Fruit fly (Drosophila melanogaster): ENCODE results near the gene CG12535.

Gene CG12535

DNA sequence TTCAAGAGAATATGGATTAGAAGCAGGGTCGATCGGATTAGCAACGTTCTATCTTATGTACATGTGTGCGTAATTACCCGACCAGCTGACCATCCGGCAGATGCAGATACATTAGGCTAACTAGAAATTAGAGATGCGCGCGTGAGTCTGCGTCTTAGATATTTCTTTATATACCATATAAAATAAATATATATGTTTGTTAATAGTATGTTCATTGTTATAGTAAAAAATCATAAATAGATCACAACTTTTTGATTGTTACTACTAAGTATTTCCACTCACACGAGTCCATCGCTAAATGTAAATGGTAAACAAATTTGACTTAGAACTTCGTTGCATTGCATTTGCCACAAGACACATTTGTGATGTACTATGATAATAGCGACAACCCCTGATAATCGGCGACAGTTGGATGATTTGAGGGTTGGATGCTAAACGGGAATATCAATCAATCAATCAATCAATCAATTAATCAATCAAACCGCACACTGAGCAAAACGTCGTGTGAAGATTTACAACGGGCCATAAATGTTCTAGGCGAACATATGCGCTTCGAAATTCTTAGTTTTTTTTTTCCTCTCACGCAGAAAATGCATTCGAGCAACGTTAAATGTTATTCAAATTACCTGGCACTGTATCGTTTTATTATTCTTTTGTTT lies 51.8 kb downstream of the CG12535 start (continued):
- peak; percentile 49; the same call in 1 of the 2 replicates for TF ChIP-seq CG14441 (GFP tag; IDR thresholded peaks at IDR 0.05)
- peak; percentile 67 for TF ChIP-seq unpg (GFP tag; optimal IDR thresholded peaks at IDR 0.05)
- TF ChIP-seq hbn (GFP tag; IDR thresholded peaks at IDR 0.05; ENCODE audit: partially characterized antibody) = no peak; the same call in 1 of the 2 replicates
- TF ChIP-seq sima (GFP tag; optimal IDR thresholded peaks at IDR 0.05) = no peak
- peak; percentile 5 for TF ChIP-seq CG6254 (GFP tag; optimal IDR thresholded peaks at IDR 0.05)
- TF ChIP-seq crp (GFP tag; optimal IDR thresholded peaks at IDR 0.05) = no peak
- TF ChIP-seq CG3407 (GFP tag; optimal IDR thresholded peaks at IDR 0.05) = peak; percentile 18
- TF ChIP-seq CG31388 (GFP tag; optimal IDR thresholded peaks at IDR 0.05) = no peak
- no peak for TF ChIP-seq gcm2 (GFP tag; optimal IDR thresholded peaks at IDR 0.05)
- no peak for TF ChIP-seq CG17186 (GFP tag; optimal IDR thresholded peaks at IDR 0.05)
- TF ChIP-seq dm (GFP tag; optimal IDR thresholded peaks at IDR 0.05) = no peak
- peak in 1 of 3 experiments; percentile 27 for TF ChIP-seq lola (GFP tag; optimal IDR thresholded peaks at IDR 0.05)
- TF ChIP-seq CG11560 (tag; IDR thresholded peaks at IDR 0.05) = no peak
- TF ChIP-seq CG1602 (GFP tag; optimal IDR thresholded peaks at IDR 0.05) = peak; percentile 20
- no peak for TF ChIP-seq Hmr (GFP tag; optimal IDR thresholded peaks at IDR 0.05)
- peak; percentile 58 for TF ChIP-seq CG11504 (tag; optimal IDR thresholded peaks at IDR 0.05)
- no peak for TF ChIP-seq CG2199 (GFP tag; IDR thresholded peaks at IDR 0.05)
- no peak for TF ChIP-seq scrt (GFP tag; optimal IDR thresholded peaks at IDR 0.05)
- TF ChIP-seq Ssrp (tag; optimal IDR thresholded peaks at IDR 0.05) = peak; percentile 46
- TF ChIP-seq dati (GFP tag; IDR thresholded peaks at IDR 0.05) = no peak
- TF ChIP-seq CG13287 (GFP tag; IDR thresholded peaks at IDR 0.05; ENCODE audit: partially characterized antibody) = peak; percentile 51; the same call in 1 of the 2 replicates
- TF ChIP-seq CG32532 (GFP tag; IDR thresholded peaks at IDR 0.05) = peak; percentile 53; the same call in 1 of the 2 replicates
- 0 out of 3 replicates have a peak, but pooled peaks have one; percentile 18 for TF ChIP-seq otp (GFP tag; IDR thresholded peaks at IDR 0.05)
- TF ChIP-seq CG13424 (tag; optimal IDR thresholded peaks at IDR 0.05) = peak; percentile 43
- no peak for TF ChIP-seq CrebB (tag; optimal IDR thresholded peaks at IDR 0.05)
- no peak for TF ChIP-seq sens-2 (GFP tag; IDR thresholded peaks at IDR 0.05)
- no peak for TF ChIP-seq Awh (GFP tag; IDR thresholded peaks at IDR 0.05)
- TF ChIP-seq tll (GFP tag; optimal IDR thresholded peaks at IDR 0.05) = peak in 1 of 2 experiments; percentile 57
- TF ChIP-seq CG18262 (tag; optimal IDR thresholded peaks at IDR 0.05) = peak; percentile 72
- TF ChIP-seq emc (GFP tag; optimal IDR thresholded peaks at IDR 0.05) = no peak
- no peak for TF ChIP-seq hkb (optimal IDR thresholded peaks at IDR 0.05)
- TF ChIP-seq hkb (GFP tag; IDR thresholded peaks at IDR 0.05) = peak; percentile 44; the same call in 1 of the 2 replicates
- no peak for TF ChIP-seq CG13624 (GFP tag; optimal IDR thresholded peaks at IDR 0.05)
- TF ChIP-seq luna (GFP tag; optimal IDR thresholded peaks at IDR 0.05) = no peak
- no peak for TF ChIP-seq maf-S (GFP tag; optimal IDR thresholded peaks at IDR 0.05)
- TF ChIP-seq nau (GFP tag; optimal IDR thresholded peaks at IDR 0.05) = no peak
- no peak for TF ChIP-seq CG14050 (GFP tag; IDR thresholded peaks at IDR 0.05)
- no peak for TF ChIP-seq CG16779 (GFP tag; IDR thresholded peaks at IDR 0.05)
- TF ChIP-seq NfI (GFP tag; optimal IDR thresholded peaks at IDR 0.05) = no peak
- TF ChIP-seq cad (GFP tag; optimal IDR thresholded peaks at IDR 0.05) = peak; percentile 75
- no peak for TF ChIP-seq CG12744 (GFP tag; optimal IDR thresholded peaks at IDR 0.05)
- TF ChIP-seq TFAM (GFP tag; optimal IDR thresholded peaks at IDR 0.05) = no peak
- TF ChIP-seq CG8281 (tag; optimal IDR thresholded peaks at IDR 0.05) = peak; percentile 79
- TF ChIP-seq ken (GFP tag; IDR thresholded peaks at IDR 0.05) = no peak
- TF ChIP-seq CG18011 (GFP tag; optimal IDR thresholded peaks at IDR 0.05) = no peak
- peak; percentile 12 for TF ChIP-seq ac (GFP tag; optimal IDR thresholded peaks at IDR 0.05)
- TF ChIP-seq caup (GFP tag; optimal IDR thresholded peaks at IDR 0.05; ENCODE audit: severe bottlenecking) = no peak
- no peak for TF ChIP-seq Doc2 (GFP tag; IDR thresholded peaks at IDR 0.05)
- TF ChIP-seq CG17328 (GFP tag; IDR thresholded peaks at IDR 0.05) = peak; percentile 74
